Fruit fly (Drosophila melanogaster): Measurements from ENCODE around the gene CG17826.

Gene CG17826

DNA sequence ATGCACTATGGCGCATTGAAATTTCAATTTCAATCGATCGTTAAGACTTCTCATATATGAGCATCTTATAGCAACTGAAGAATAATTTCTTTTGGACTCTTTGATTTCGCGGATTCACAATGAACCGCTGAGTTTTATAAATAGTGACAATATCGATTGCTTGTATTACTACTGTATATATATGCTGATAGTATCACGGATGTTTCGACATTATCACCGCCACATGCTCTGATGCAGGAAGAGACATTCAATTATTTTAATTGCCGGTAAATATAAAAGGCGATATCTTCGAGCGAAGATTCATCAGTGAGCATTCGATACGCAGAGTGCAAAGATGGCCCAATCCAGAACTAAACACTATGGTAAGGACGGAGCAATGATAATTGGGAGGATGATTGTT lies at the start of gene CG17826:
TSS of gene CG17826 (plus strand) at position 301 of the 400 bp plus-strand sequence.
- TF ChIP-seq EcR (GFP tag; optimal IDR thresholded peaks at IDR 0.05) (no peak), pan (optimal IDR thresholded peaks at IDR 0.05) (no peak), CG8478 (optimal IDR thresholded peaks at IDR 0.05) (no peak), usp (GFP tag; optimal IDR thresholded peaks at IDR 0.05) (no peak), Dll (optimal IDR thresholded peaks at IDR 0.05) (no peak), psq (optimal IDR thresholded peaks at IDR 0.05) (no peak)

DNA sequence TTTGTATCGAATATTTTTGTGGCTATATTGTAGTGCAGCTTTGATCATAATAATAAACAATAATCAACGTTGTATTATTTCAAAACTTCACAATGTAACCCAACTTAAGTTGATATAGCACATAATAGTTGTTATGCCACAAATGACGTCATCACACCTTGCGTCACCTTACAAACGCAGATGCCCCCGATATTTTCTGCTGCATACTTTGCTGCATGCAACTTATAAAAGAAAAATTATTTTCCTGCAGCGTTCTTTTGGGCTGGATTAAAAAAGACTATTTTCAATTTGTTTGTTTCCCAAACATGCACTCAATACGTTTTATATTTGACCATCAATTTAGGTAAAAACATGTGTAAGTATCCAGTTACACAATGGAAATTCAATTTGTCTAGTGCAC lies 31.4 kb upstream of the CG17826 start:
- TF ChIP-seq usp (GFP tag; optimal IDR thresholded peaks at IDR 0.05): no peak
- no peak for TF ChIP-seq psq (optimal IDR thresholded peaks at IDR 0.05)
- no peak for TF ChIP-seq pan (optimal IDR thresholded peaks at IDR 0.05)
- TF ChIP-seq Dll (optimal IDR thresholded peaks at IDR 0.05): no peak
- no peak for TF ChIP-seq CG8478 (optimal IDR thresholded peaks at IDR 0.05)
- no peak for TF ChIP-seq EcR (GFP tag; optimal IDR thresholded peaks at IDR 0.05)

DNA sequence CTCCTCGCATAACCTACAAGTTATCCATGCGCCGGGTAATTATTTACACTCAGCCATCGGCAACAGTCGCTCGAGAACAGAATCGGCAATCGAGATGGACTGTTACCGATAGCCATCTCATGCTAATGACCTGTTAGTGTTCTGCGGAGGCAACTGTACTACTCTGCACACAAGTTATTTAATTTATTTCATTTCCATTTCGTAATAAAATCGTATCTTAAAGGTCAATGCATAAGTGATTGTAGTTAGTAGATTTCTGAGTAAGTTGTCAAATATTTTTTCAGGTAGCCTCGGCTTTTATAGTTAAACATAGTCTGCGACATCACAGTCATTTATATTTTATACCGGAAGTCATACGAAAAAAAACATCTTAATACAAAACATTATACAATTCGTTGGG lies 28.4 kb upstream of the CG17826 start, which contains the start of gene CG11588:
TSS of gene CG11588 (plus strand) at position 301 of the 400 bp plus-strand sequence.
- no peak for TF ChIP-seq pan (optimal IDR thresholded peaks at IDR 0.05)
- no peak for TF ChIP-seq usp (GFP tag; optimal IDR thresholded peaks at IDR 0.05)
- no peak for TF ChIP-seq Dll (optimal IDR thresholded peaks at IDR 0.05)
- no peak for TF ChIP-seq EcR (GFP tag; optimal IDR thresholded peaks at IDR 0.05)
- TF ChIP-seq CG8478 (optimal IDR thresholded peaks at IDR 0.05): no peak
- no peak for TF ChIP-seq psq (optimal IDR thresholded peaks at IDR 0.05)

DNA sequence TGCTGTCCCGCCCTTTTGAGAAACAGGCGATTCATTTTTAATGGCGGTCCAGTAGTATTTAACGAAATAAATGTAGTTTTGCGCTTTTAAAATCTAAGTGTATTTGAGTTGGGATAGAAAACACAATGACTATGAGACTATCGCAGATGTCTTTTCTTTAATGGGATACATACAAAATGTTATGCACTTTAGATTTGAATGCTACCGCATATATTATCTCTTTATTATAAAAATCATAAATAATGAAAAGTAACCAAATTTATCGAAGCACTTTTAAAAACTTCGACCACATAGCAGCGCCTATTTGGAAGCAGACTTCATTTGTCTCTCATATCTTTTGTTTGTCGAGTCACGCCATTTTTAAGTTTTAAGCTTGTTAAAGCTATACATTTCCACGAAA lies 25.0 kb upstream of the CG17826 start, which contains the start of gene SdhAL:
TSS of gene SdhAL (minus strand) at position 101 of the 400 bp plus-strand sequence.
- TF ChIP-seq CG8478 (optimal IDR thresholded peaks at IDR 0.05): no peak
- no peak for TF ChIP-seq pan (optimal IDR thresholded peaks at IDR 0.05)

DNA sequence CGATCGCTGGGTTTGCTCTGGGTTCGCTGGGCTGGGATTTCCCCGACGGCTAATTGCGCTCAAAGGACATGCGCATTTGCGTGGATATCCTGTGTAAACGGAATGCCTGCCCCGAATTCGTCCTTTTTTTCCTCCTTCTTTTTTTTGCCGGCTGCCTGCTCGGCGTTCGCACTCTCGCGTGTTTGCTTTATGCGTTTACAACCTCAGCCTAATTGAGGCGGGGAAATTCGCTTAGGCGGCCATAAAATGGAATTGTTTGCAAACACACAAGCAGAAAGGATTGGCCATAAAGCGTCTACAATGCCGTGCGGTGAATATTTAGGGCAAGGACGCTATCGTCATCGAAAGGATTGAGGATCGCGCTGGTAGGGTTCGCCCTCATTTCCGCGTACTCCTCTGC lies 24.3 kb upstream of the CG17826 start:
- no peak for TF ChIP-seq psq (optimal IDR thresholded peaks at IDR 0.05)
- no peak for TF ChIP-seq usp (GFP tag; optimal IDR thresholded peaks at IDR 0.05)
- TF ChIP-seq CG8478 (optimal IDR thresholded peaks at IDR 0.05): no peak
- no peak for TF ChIP-seq Dll (optimal IDR thresholded peaks at IDR 0.05)
- no peak for TF ChIP-seq EcR (GFP tag; optimal IDR thresholded peaks at IDR 0.05)
- no peak for TF ChIP-seq pan (optimal IDR thresholded peaks at IDR 0.05)

DNA sequence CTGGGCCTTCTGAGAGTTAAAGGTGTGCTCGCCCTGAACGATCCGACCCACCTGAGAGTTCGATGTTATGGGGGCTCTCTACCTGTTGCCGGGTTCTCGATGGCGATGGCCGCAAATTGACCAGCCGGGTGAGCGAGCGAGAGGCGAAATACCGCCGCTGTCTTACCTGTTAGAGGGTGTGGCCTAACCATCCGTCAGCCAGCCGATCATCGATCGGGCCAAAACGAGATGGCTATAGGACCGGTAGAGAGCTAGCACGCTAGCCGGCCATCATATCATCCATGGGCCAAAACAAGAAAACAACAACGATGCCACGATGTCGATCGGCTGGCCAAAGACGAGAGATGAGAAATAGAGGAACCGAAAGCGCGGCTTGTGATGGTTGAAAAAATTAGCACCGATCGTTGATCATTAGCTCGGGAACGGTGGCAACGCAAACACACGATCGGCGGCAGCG lies 22.3 kb upstream of the CG17826 start, which contains the start of gene byn:
TSS of gene byn (plus strand) at position 407 of the 457 bp plus-strand sequence.
- peak; percentile 35 for TF ChIP-seq Dll (optimal IDR thresholded peaks at IDR 0.05)
- no peak for TF ChIP-seq pan (optimal IDR thresholded peaks at IDR 0.05)
- TF ChIP-seq usp (GFP tag; optimal IDR thresholded peaks at IDR 0.05): no peak
- TF ChIP-seq psq (optimal IDR thresholded peaks at IDR 0.05): no peak
- TF ChIP-seq CG8478 (optimal IDR thresholded peaks at IDR 0.05): no peak

DNA sequence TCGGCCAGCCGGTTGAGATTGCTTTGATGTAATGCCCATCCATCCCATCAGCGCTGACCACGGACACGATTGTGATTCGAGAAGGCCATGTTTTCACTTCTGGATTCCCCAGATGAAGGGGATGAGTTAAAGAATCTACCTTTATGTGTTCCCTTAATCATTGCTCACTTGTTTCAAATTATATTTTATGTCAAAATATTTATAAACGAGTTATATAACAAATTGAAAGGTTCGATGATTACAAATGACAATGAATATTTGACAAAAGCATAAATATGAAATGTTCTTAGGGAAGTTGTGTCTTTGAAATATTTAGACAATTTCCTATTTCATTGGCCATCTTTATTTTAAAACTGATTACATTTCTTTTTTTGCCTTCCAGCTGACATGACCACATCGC lies 18.0 kb upstream of the CG17826 start:
- TF ChIP-seq Dll (optimal IDR thresholded peaks at IDR 0.05) (no peak), EcR (GFP tag; optimal IDR thresholded peaks at IDR 0.05) (no peak), CG8478 (optimal IDR thresholded peaks at IDR 0.05) (no peak), usp (GFP tag; optimal IDR thresholded peaks at IDR 0.05) (no peak), pan (optimal IDR thresholded peaks at IDR 0.05) (no peak), psq (optimal IDR thresholded peaks at IDR 0.05) (no peak)

DNA sequence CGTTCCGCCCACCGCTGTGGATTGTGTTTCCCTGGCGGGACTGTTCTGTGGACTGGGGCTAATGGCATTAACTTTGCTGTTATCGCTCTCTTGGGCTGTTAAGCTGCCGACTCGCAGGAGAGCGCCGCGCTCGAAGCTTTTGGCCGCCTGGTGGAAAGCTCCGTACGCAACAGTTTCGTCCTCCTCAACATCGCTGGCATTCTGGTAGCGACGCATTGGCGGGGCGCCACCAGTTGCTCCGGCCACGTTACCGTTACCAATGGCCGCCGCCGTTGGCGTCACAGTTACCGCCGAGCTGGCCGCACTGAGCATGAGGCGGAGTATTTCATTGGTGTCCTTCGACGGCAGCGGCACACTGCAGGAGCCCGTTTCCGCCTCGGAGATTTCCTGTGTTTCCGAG lies 12.4 kb upstream of the CG17826 start:
- no peak for TF ChIP-seq psq (optimal IDR thresholded peaks at IDR 0.05)
- TF ChIP-seq pan (optimal IDR thresholded peaks at IDR 0.05): no peak
- no peak for TF ChIP-seq CG8478 (optimal IDR thresholded peaks at IDR 0.05)
- no peak for TF ChIP-seq EcR (GFP tag; optimal IDR thresholded peaks at IDR 0.05)
- no peak for TF ChIP-seq usp (GFP tag; optimal IDR thresholded peaks at IDR 0.05)
- no peak for TF ChIP-seq Dll (optimal IDR thresholded peaks at IDR 0.05)

DNA sequence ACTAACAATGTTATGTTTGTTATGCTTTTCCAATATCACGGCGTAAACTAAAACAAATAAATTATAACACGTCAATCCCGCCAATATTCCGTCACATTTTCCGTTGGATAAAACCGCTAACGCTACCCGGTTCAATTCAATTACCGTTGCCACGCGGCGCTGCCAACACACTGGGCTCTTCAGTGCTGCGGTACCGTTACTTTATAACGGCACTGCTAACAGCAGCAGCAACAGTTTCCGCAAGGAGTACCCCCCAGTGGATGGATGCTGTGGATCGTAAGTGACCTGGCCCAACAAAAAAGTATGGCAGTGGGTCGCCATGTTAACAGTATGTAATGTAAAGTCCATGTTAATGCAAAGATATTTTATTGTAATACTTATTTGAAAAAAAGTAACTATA lies 10.9 kb upstream of the CG17826 start, which contains the start of gene CG44837:
TSS of gene CG44837 (minus strand) at position 157 of the 400 bp plus-strand sequence.
- no peak for TF ChIP-seq psq (optimal IDR thresholded peaks at IDR 0.05)
- no peak for TF ChIP-seq CG8478 (optimal IDR thresholded peaks at IDR 0.05)
- no peak for TF ChIP-seq usp (GFP tag; optimal IDR thresholded peaks at IDR 0.05)
- no peak for TF ChIP-seq Dll (optimal IDR thresholded peaks at IDR 0.05)
- no peak for TF ChIP-seq EcR (GFP tag; optimal IDR thresholded peaks at IDR 0.05)

DNA sequence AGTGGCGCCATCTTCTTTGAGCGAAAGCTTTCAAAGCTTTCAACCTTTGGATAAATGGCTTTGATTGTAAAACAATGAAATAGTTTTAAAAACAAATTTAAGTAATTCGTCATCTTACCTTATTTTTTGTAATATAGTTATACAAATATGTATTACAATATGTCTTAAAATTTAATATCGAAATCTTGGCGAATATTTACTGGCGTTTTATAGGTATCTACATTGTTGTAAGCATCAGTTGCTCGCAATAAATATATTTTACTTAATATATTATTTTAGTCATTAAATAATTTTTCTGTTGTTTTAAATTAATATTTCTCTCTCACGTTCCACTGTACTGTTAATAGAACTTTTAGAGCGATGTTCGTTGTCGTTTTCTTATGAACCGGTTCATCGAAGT lies 8.0 kb upstream of the CG17826 start, which contains the start of gene Rpt4R:
TSS of gene Rpt4R (plus strand) at position 301 of the 400 bp plus-strand sequence.
- TF ChIP-seq usp (GFP tag; optimal IDR thresholded peaks at IDR 0.05) (no peak), Dll (optimal IDR thresholded peaks at IDR 0.05) (no peak), pan (optimal IDR thresholded peaks at IDR 0.05) (no peak), CG8478 (optimal IDR thresholded peaks at IDR 0.05) (no peak), EcR (GFP tag; optimal IDR thresholded peaks at IDR 0.05) (no peak), psq (optimal IDR thresholded peaks at IDR 0.05) (no peak)

DNA sequence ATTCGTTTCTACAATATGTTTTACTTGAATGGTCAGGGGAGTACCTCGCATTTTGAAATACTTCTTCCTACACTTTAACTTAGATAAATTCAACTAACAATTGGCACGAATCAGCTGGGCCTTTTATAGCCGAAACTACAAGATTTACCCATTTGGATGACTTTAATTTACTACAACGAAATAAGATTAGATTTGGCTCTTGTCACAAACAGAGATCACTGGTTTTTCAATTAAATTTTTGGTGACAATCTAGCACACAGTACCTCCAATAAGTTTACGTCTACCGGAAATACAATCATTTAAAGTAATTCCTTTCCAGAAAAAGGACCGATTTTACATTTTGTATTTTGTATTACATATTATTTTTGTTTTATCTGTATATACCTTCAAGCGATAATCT lies 4.9 kb upstream of the CG17826 start, which contains the start of gene CG5883:
TSS of gene CG5883 (minus strand) at position 101 of the 400 bp plus-strand sequence.
- no peak for TF ChIP-seq Dll (optimal IDR thresholded peaks at IDR 0.05)
- TF ChIP-seq EcR (GFP tag; optimal IDR thresholded peaks at IDR 0.05): no peak
- TF ChIP-seq usp (GFP tag; optimal IDR thresholded peaks at IDR 0.05): no peak
- no peak for TF ChIP-seq pan (optimal IDR thresholded peaks at IDR 0.05)
- TF ChIP-seq psq (optimal IDR thresholded peaks at IDR 0.05): no peak

DNA sequence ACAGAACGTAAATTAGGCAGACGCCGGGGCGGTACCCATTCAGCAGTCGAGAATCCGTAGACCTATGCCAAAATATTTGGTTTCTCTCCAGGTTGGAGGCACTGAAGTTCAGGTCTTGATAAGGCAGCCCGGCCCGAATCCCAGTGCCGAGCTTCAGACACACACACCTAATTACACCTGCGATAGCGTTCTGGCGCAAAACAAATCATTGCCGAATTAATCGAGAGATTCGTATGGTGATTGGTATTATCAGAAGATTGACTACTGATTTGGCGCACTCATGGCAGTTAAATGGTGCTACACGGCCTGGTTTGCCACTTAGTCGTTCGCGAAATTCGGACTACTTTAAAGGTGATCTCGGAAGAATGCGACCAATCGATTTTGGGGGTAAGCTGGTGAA lies 2.3 kb upstream of the CG17826 start, which contains the start of gene CG7252:
TSS of gene CG7252 (plus strand) at position 319 of the 400 bp plus-strand sequence.
- TF ChIP-seq usp (GFP tag; optimal IDR thresholded peaks at IDR 0.05) (no peak), psq (optimal IDR thresholded peaks at IDR 0.05) (no peak), CG8478 (optimal IDR thresholded peaks at IDR 0.05) (no peak), Dll (optimal IDR thresholded peaks at IDR 0.05) (no peak), EcR (GFP tag; optimal IDR thresholded peaks at IDR 0.05) (no peak), pan (optimal IDR thresholded peaks at IDR 0.05) (no peak)

DNA sequence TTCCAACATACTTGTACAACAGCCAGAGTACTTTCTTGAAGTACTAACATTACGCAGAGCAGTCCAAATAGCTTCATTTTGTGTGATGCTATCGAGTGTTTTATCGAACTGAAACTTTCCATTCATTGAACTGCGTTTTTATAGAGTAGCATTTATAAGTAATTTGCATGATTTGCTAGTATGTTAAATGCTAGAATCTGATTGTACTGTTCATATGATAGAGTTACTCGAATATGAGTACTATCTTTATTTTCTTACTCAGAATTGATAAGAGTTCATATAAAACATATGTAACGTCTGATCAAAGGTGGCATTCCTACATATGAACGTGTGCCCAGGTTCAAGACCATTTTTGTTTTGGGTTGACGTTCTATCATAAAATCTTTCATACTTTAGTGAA lies 3.6 kb downstream of the CG17826 start, which contains the start of gene obst-G:
TSS of gene obst-G (minus strand) at position 101 of the 400 bp plus-strand sequence.
- TF ChIP-seq CG8478 (optimal IDR thresholded peaks at IDR 0.05) (no peak), pan (optimal IDR thresholded peaks at IDR 0.05) (no peak), usp (GFP tag; optimal IDR thresholded peaks at IDR 0.05) (no peak), psq (optimal IDR thresholded peaks at IDR 0.05) (no peak), EcR (GFP tag; optimal IDR thresholded peaks at IDR 0.05) (no peak), Dll (optimal IDR thresholded peaks at IDR 0.05) (no peak)
